Fruit fly (Drosophila melanogaster): ENCODE results near the gene CG14115.

Gene CG14115

dm6 chr3L:13022160-13022853, 38.9 kb downstream of the CG14115 start, which contains the start of gene Adk2 (continued):
- no peak for TF ChIP-seq CG11398 (GFP tag; optimal IDR thresholded peaks at IDR 0.05)
- no peak for TF ChIP-seq crol (GFP tag; IDR thresholded peaks at IDR 0.05)
- TF ChIP-seq CG4854 (GFP tag; optimal IDR thresholded peaks at IDR 0.05) = no peak
- TF ChIP-seq repo (GFP tag; optimal IDR thresholded peaks at IDR 0.05) = no peak
- 0 out of 2 replicates have a peak, but pooled peaks have one; percentile 27 for TF ChIP-seq Nf-YA (GFP tag; IDR thresholded peaks at IDR 0.05)
- no peak for TF ChIP-seq CG5180 (GFP tag; optimal IDR thresholded peaks at IDR 0.05)
- no peak for TF ChIP-seq hkb (optimal IDR thresholded peaks at IDR 0.05)
- TF ChIP-seq hkb (GFP tag; IDR thresholded peaks at IDR 0.05) = 0 out of 2 replicates have a peak, but pooled peaks have one; percentile 26
- peak; percentile 22 for TF ChIP-seq lab (GFP tag; optimal IDR thresholded peaks at IDR 0.05)
- 0 out of 3 replicates have a peak, but pooled peaks have one; percentile 47 for TF ChIP-seq CG2889 (GFP tag; IDR thresholded peaks at IDR 0.05)
- peak; percentile 50; the same call in 1 of the 2 replicates for TF ChIP-seq Awh (GFP tag; IDR thresholded peaks at IDR 0.05)
- no peak for TF ChIP-seq Usf (GFP tag; optimal IDR thresholded peaks at IDR 0.05)
- no peak for TF ChIP-seq CG31441 (GFP tag; IDR thresholded peaks at IDR 0.05)
- no peak for TF ChIP-seq CG17912 (GFP tag; optimal IDR thresholded peaks at IDR 0.05)
- TF ChIP-seq CG11560 (tag; IDR thresholded peaks at IDR 0.05) = no peak
- TF ChIP-seq gce (GFP tag; IDR thresholded peaks at IDR 0.05) = no peak
- TF ChIP-seq CG42726 (GFP tag; IDR thresholded peaks at IDR 0.05; ENCODE audit: partially characterized antibody) = 0 out of 2 replicates have a peak, but pooled peaks have one; percentile 56
- no peak for TF ChIP-seq CTCF (GFP tag; optimal IDR thresholded peaks at IDR 0.05)
- TF ChIP-seq Tbp (GFP tag; optimal IDR thresholded peaks at IDR 0.05) = no peak
- no peak for TF ChIP-seq cato (GFP tag; optimal IDR thresholded peaks at IDR 0.05; ENCODE audit: borderline replicate concordance)
- peak; percentile 53 for TF ChIP-seq amos (GFP tag; IDR thresholded peaks at IDR 0.05; ENCODE audit: partially characterized antibody)
- no peak for TF ChIP-seq sqz (GFP tag; optimal IDR thresholded peaks at IDR 0.05)
- peak; percentile 69; the same call in 2 of the 3 replicates for TF ChIP-seq CG34422 (GFP tag; IDR thresholded peaks at IDR 0.05)
- TF ChIP-seq Kr (GFP tag; optimal IDR thresholded peaks at IDR 0.05) = no peak
- peak; percentile 31; the same call in 1 of the 2 replicates for TF ChIP-seq CG32772 (GFP tag; IDR thresholded peaks at IDR 0.05)
- no peak for TF ChIP-seq grn (GFP tag; optimal IDR thresholded peaks at IDR 0.05)
- no peak for TF ChIP-seq lbe (GFP tag; optimal IDR thresholded peaks at IDR 0.05)
- no peak for TF ChIP-seq HLH4C (GFP tag; IDR thresholded peaks at IDR 0.05; ENCODE audit: partially characterized antibody)
- TF ChIP-seq CG43689 (GFP tag; IDR thresholded peaks at IDR 0.05) = no peak
- TF ChIP-seq CG6272 (GFP tag; IDR thresholded peaks at IDR 0.05) = peak; percentile 70
- no peak for TF ChIP-seq CG16815 (GFP tag; optimal IDR thresholded peaks at IDR 0.05)
- TF ChIP-seq CG12219 (GFP tag; optimal IDR thresholded peaks at IDR 0.05) = no peak
- no peak for TF ChIP-seq dati (GFP tag; IDR thresholded peaks at IDR 0.05)
- no peak for TF ChIP-seq tna (GFP tag; IDR thresholded peaks at IDR 0.05; ENCODE audit: partially characterized antibody)
- no peak for TF ChIP-seq CG12744 (GFP tag; optimal IDR thresholded peaks at IDR 0.05)
- peak; percentile 31 for TF ChIP-seq Lhr (GFP tag; optimal IDR thresholded peaks at IDR 0.05)
- TF ChIP-seq nerfin-2 (GFP tag; IDR thresholded peaks at IDR 0.05; ENCODE audit: partially characterized antibody) = no peak
- peak; percentile 74 for TF ChIP-seq HLHmδ (GFP tag; optimal IDR thresholded peaks at IDR 0.05)
- no peak for TF ChIP-seq CG18599 (GFP tag; optimal IDR thresholded peaks at IDR 0.05)
- no peak for TF ChIP-seq CG16779 (GFP tag; IDR thresholded peaks at IDR 0.05)
- TF ChIP-seq wdn (GFP tag; IDR thresholded peaks at IDR 0.05) = no peak
- TF ChIP-seq Ptx1 (GFP tag; IDR thresholded peaks at IDR 0.05) = peak; percentile 71
- TF ChIP-seq BtbVII (GFP tag; optimal IDR thresholded peaks at IDR 0.05) = no peak
- TF ChIP-seq bigmax (GFP tag; optimal IDR thresholded peaks at IDR 0.05) = no peak
- TF ChIP-seq D19B (GFP tag; optimal IDR thresholded peaks at IDR 0.05) = no peak
- no peak for TF ChIP-seq pnt (GFP tag; optimal IDR thresholded peaks at IDR 0.05)
- no peak for TF ChIP-seq CG9215 (GFP tag; IDR thresholded peaks at IDR 0.05)
- no peak for TF ChIP-seq mirr (GFP tag; optimal IDR thresholded peaks at IDR 0.05)
- 0 out of 2 replicates have a peak, but pooled peaks have one; percentile 17 for TF ChIP-seq ara (GFP tag; IDR thresholded peaks at IDR 0.05)
- no peak for TF ChIP-seq Ravus (GFP tag; IDR thresholded peaks at IDR 0.05)
- TF ChIP-seq az2 (GFP tag; optimal IDR thresholded peaks at IDR 0.05) = no peak
